Worm (Caenorhabditis elegans) whole organism, L3 larva: ENCODE results near the gene hpk-1.

Source experiments
- R02D3.7 ChIP-seq: fragments of 150-350 bp; optimal IDR thresholded peaks from 2 replicates; lab custom pipeline; 2014; ENCODE audit warnings: missing biosample characterization, missing genetic modification characterization
- ZK546.5 ChIP-seq: sonication (generic microtip); optimal IDR thresholded peaks from 2 replicates; lab custom pipeline; 2017; ENCODE audit warnings: missing biosample characterization, missing genetic modification characterization
- aly-2 ChIP-seq: fragments of 150-350 bp; optimal IDR thresholded peaks from 2 replicates; lab custom pipeline; 2014; ENCODE audit warnings: missing biosample characterization, missing genetic modification characterization
- ama-1 ChIP-seq: fragments of 150-350 bp; optimal IDR thresholded peaks from 2 replicates; lab custom pipeline; 2018
- ceh-16 ChIP-seq: sonication (generic microtip); optimal IDR thresholded peaks from 2 replicates; lab custom pipeline; 2017; ENCODE audit warnings: missing biosample characterization, missing genetic modification characterization
- ceh-28 ChIP-seq: fragments of 150-350 bp; optimal IDR thresholded peaks from 2 replicates; lab custom pipeline; 2014; ENCODE audit warnings: missing biosample characterization, missing genetic modification reagents, missing genetic modification characterization
- ceh-82 ChIP-seq: fragments of 150-350 bp; optimal IDR thresholded peaks from 2 replicates; lab custom pipeline; 2014; ENCODE audit warnings: missing biosample characterization, missing genetic modification characterization
- ceh-9 ChIP-seq: sonication (generic microtip); optimal IDR thresholded peaks from 2 replicates; lab custom pipeline; 2018; ENCODE audit warnings: missing biosample characterization, missing genetic modification characterization
- daf-12 ChIP-seq: fragments of 150-350 bp; optimal IDR thresholded peaks from 2 replicates; lab custom pipeline; 2014; ENCODE audit warnings: missing biosample characterization, missing genetic modification reagents, missing genetic modification characterization
- egl-27 ChIP-seq: sonication (generic microtip); optimal IDR thresholded peaks from 4 replicates; lab custom pipeline; 2017; ENCODE audit warnings: missing biosample characterization, missing genetic modification reagents, missing genetic modification characterization
- egl-5 ChIP-seq: fragments of 150-350 bp; optimal IDR thresholded peaks from 2 replicates; lab custom pipeline; 2017; ENCODE audit warnings: missing biosample characterization, missing genetic modification reagents, missing genetic modification characterization, inconsistent platforms
- elt-1 ChIP-seq: fragments of 150-350 bp; optimal IDR thresholded peaks from 2 replicates; lab custom pipeline; 2014; ENCODE audit warnings: missing biosample characterization, missing genetic modification characterization
- elt-2 ChIP-seq: sonication (generic microtip); optimal IDR thresholded peaks from 2 replicates; lab custom pipeline; 2016; ENCODE audit warnings: missing genetic modification reagents, mild to moderate bottlenecking, missing genetic modification characterization, missing compliant biosample characterization
- elt-3 ChIP-seq, 3 experiments: fragments of 150-350 bp in 1 of 3; sonication (generic microtip) in 2 of 3; optimal IDR thresholded peaks; 2 replicates in 2 of 3; 4 replicates in 1 of 3; lab custom pipeline; 2014 to 2017; ENCODE audit warnings: missing biosample characterization in 3 of 3, missing genetic modification characterization in 3 of 3
- eor-1 ChIP-seq, 2 experiments: fragments of 150-350 bp; optimal IDR thresholded peaks; 2 replicates each; lab custom pipeline; 2014 to 2018; ENCODE audit warnings: missing biosample characterization in 2 of 2, missing genetic modification characterization in 2 of 2
- fkh-2 ChIP-seq: fragments of 150-350 bp; optimal IDR thresholded peaks from 2 replicates; lab custom pipeline; 2014; ENCODE audit warnings: missing biosample characterization, missing genetic modification reagents, missing genetic modification characterization
- fos-1 ChIP-seq: fragments of 150-350 bp; optimal IDR thresholded peaks from 2 replicates; lab custom pipeline; 2014; ENCODE audit warnings: missing biosample characterization, missing genetic modification characterization
- hmg-11 ChIP-seq: sonication (generic microtip); optimal IDR thresholded peaks from 2 replicates; lab custom pipeline; 2016; ENCODE audit warnings: missing genetic modification characterization, missing compliant biosample characterization
- jun-1 ChIP-seq: fragments of 150-350 bp; optimal IDR thresholded peaks from 2 replicates; lab custom pipeline; 2014; ENCODE audit warnings: missing biosample characterization, missing genetic modification reagents, missing genetic modification characterization
- lin-15B ChIP-seq: fragments of 150-350 bp; optimal IDR thresholded peaks from 2 replicates; lab custom pipeline; 2014; ENCODE audit warnings: missing biosample characterization, missing genetic modification characterization
- lin-39 ChIP-seq: fragments of 150-350 bp; optimal IDR thresholded peaks from 2 replicates; lab custom pipeline; 2018; ENCODE audit warnings: missing biosample characterization, missing genetic modification reagents, missing genetic modification characterization
- mdl-1 ChIP-seq: fragments of 150-350 bp; optimal IDR thresholded peaks from 2 replicates; lab custom pipeline; 2014; ENCODE audit warnings: missing biosample characterization, missing genetic modification characterization
- mml-1 ChIP-seq: fragments of 150-350 bp; sonication (generic microtip); optimal IDR thresholded peaks from 3 replicates; lab custom pipeline; 2014; ENCODE audit warnings: missing biosample characterization, missing genetic modification characterization
- nfya-1 ChIP-seq: sonication (generic microtip); optimal IDR thresholded peaks from 2 replicates; lab custom pipeline; 2017; ENCODE audit warnings: missing genetic modification characterization, mild to moderate bottlenecking, missing compliant biosample characterization, antibody characterized with exemption, moderate library complexity; ENCODE audit not compliant: insufficient read depth
- nhr-11 ChIP-seq: fragments of 150-350 bp; optimal IDR thresholded peaks from 2 replicates; lab custom pipeline; 2014; ENCODE audit warnings: missing biosample characterization, missing genetic modification characterization
- nhr-12 ChIP-seq: fragments of 150-350 bp; optimal IDR thresholded peaks from 2 replicates; lab custom pipeline; 2014; ENCODE audit warnings: missing biosample characterization, missing genetic modification characterization
- nhr-237 ChIP-seq: fragments of 150-350 bp; optimal IDR thresholded peaks from 2 replicates; lab custom pipeline; 2014; ENCODE audit warnings: missing biosample characterization, missing genetic modification characterization
- nhr-25 ChIP-seq: sonication (generic microtip); optimal IDR thresholded peaks from 2 replicates; lab custom pipeline; 2017; ENCODE audit warnings: missing biosample characterization, missing genetic modification characterization
- nhr-28 ChIP-seq: fragments of 150-350 bp; optimal IDR thresholded peaks from 2 replicates; lab custom pipeline; 2014; ENCODE audit warnings: missing biosample characterization, missing genetic modification characterization
- nhr-67 ChIP-seq: fragments of 150-350 bp; optimal IDR thresholded peaks from 2 replicates; lab custom pipeline; 2014; ENCODE audit warnings: missing biosample characterization, missing genetic modification characterization
- nhr-77 ChIP-seq: fragments of 150-350 bp; optimal IDR thresholded peaks from 2 replicates; lab custom pipeline; 2014; ENCODE audit warnings: missing biosample characterization, missing genetic modification characterization
- pha-4 ChIP-seq: fragments of 150-350 bp; optimal IDR thresholded peaks from 2 replicates; lab custom pipeline; 2014; ENCODE audit warnings: missing biosample characterization, missing genetic modification reagents, missing genetic modification characterization
- pqm-1 ChIP-seq: fragments of 150-350 bp; optimal IDR thresholded peaks from 2 replicates; lab custom pipeline; 2017; ENCODE audit warnings: missing biosample characterization, missing genetic modification characterization, inconsistent platforms
- sea-2 ChIP-seq: fragments of 150-350 bp; sonication (generic microtip); optimal IDR thresholded peaks from 4 replicates; lab custom pipeline; 2014; ENCODE audit warnings: missing biosample characterization, missing genetic modification reagents, missing genetic modification characterization
- snpc-4 ChIP-seq: fragments of 150-350 bp; optimal IDR thresholded peaks from 2 replicates; lab custom pipeline; 2014; ENCODE audit warnings: missing biosample characterization, missing genetic modification characterization
- unc-62 ChIP-seq: fragments of 150-350 bp; sonication (generic microtip); optimal IDR thresholded peaks from 4 replicates; lab custom pipeline; 2014; ENCODE audit warnings: missing biosample characterization, missing genetic modification reagents, missing genetic modification characterization
- zag-1 ChIP-seq: fragments of 150-350 bp; optimal IDR thresholded peaks from 2 replicates; lab custom pipeline; 2014; ENCODE audit warnings: missing biosample characterization, missing genetic modification characterization
- ztf-11 ChIP-seq: fragments of 150-350 bp; optimal IDR thresholded peaks from 2 replicates; lab custom pipeline; 2014; ENCODE audit warnings: missing biosample characterization, missing genetic modification characterization
- ztf-4 ChIP-seq: fragments of 150-350 bp; optimal IDR thresholded peaks from 2 replicates; lab custom pipeline; 2014; ENCODE audit warnings: missing biosample characterization, missing genetic modification characterization

The hpk-1 gene

ce11 chrX:4254782-4255181 lies 37.7 kb upstream of the hpk-1 start, which contains the start of gene taf-11.1 (continued):
- TF ChIP-seq nhr-77, result no peak
- TF ChIP-seq nhr-25 (tag; lab: Kevin White, UChicago), result peak; percentile 71
- TF ChIP-seq R02D3.7 (tag; lab: Kevin White, UChicago), result no peak
- TF ChIP-seq ceh-16 (tag; lab: Kevin White, UChicago), result no peak
- TF ChIP-seq lin-39 (tag; lab: Kevin White, UChicago), result peak; percentile 18
- no peak for TF ChIP-seq nhr-12 (tag; lab: Kevin White, UChicago)
- no peak for TF ChIP-seq pqm-1 (tag; lab: Kevin White, UChicago)
- TF ChIP-seq unc-62, result no peak
- TF ChIP-seq jun-1 (tag; lab: Kevin White, UChicago), result no peak
- no peak for TF ChIP-seq snpc-4 (tag; lab: Kevin White, UChicago)
- TF ChIP-seq lin-15B (tag; lab: Kevin White, UChicago), result no peak

- no peak for TF ChIP-seq zag-1 (tag; lab: Kevin White, UChicago)
- TF ChIP-seq ztf-4 (tag; lab: Kevin White, UChicago), result no peak
- no peak for TF ChIP-seq fkh-2 (tag; lab: Kevin White, UChicago)
- no peak for TF ChIP-seq unc-62
- no peak for TF ChIP-seq nhr-11 (tag; lab: Kevin White, UChicago)
- TF ChIP-seq egl-27 (tag; lab: Kevin White, UChicago), result no peak
- no peak for TF ChIP-seq ceh-28 (tag; lab: Kevin White, UChicago)
- TF ChIP-seq fos-1 (tag; lab: Kevin White, UChicago), result no peak
- no peak for TF ChIP-seq elt-3 (tag; optimal IDR thresholded peaks at IDR 0.05; lab: Kevin White, UChicago)
Observed at ce11 chrX:4252047-4252446, 35.0 kb upstream of the hpk-1 start, which contains the start of gene srv-5. srv-5 (plus strand) TSS chrX:4252347.

- TF ChIP-seq eor-1 (tag; optimal IDR thresholded peaks at IDR 0.05; lab: Kevin White, UChicago), result no peak
Observed at ce11 chrX:4248949-4249348, 31.9 kb upstream of the hpk-1 start, which contains the start of gene hlh-13. hlh-13 (plus strand) TSS chrX:4249249.

ce11 chrX:4248417-4248816 lies 31.3 kb upstream of the hpk-1 start:
- TF ChIP-seq pha-4 (tag; lab: Kevin White, UChicago) (peak; percentile 90), pqm-1 (tag; lab: Kevin White, UChicago) (peak; percentile 48), nfya-1 (tag; lab: Kevin White, UChicago) (no peak), elt-2 (tag; lab: Kevin White, UChicago) (peak; percentile 57)

ce11 chrX:4246867-4247591 lies 29.9 kb upstream of the hpk-1 start, which contains the start of gene F48D6.4:
F48D6.4 (minus strand) TSS chrX:4247212.
- no peak for TF ChIP-seq snpc-4 (tag; lab: Kevin White, UChicago)
- no peak for TF ChIP-seq aly-2 (tag; lab: Kevin White, UChicago)
- no peak for TF ChIP-seq ceh-82 (tag; lab: Kevin White, UChicago)
- TF ChIP-seq elt-2 (tag; lab: Kevin White, UChicago), result peak; percentile 83
- TF ChIP-seq ztf-11, result no peak
- TF ChIP-seq nhr-77, result no peak
- no peak for TF ChIP-seq nfya-1 (tag; lab: Kevin White, UChicago)
- TF ChIP-seq sea-2 (GFP tag; lab: Kevin White, UChicago), result no peak
- TF ChIP-seq ama-1 (lab: Kevin White, UChicago), result peak; percentile 81

- TF ChIP-seq ceh-16 (tag; lab: Kevin White, UChicago) (no peak), nhr-25 (tag; lab: Kevin White, UChicago) (peak; percentile 43), zag-1 (tag; lab: Kevin White, UChicago) (no peak), nfya-1 (tag; lab: Kevin White, UChicago) (peak; percentile 38), ama-1 (lab: Kevin White, UChicago) (peak; percentile 95), sea-2 (GFP tag; lab: Kevin White, UChicago) (no peak), lin-39 (tag; lab: Kevin White, UChicago) (no peak), hmg-11 (tag; lab: Kevin White, UChicago) (no peak), snpc-4 (tag; lab: Kevin White, UChicago) (no peak), ztf-11 (no peak), lin-15B (tag; lab: Kevin White, UChicago) (no peak), elt-1 (no peak), ceh-9 (tag; lab: Kevin White, UChicago) (no peak), egl-27 (tag; lab: Kevin White, UChicago) (no peak), nhr-67 (tag; lab: Kevin White, UChicago) (no peak), ZK546.5 (tag; lab: Kevin White, UChicago) (no peak), R02D3.7 (tag; lab: Kevin White, UChicago) (no peak), fkh-2 (tag; lab: Kevin White, UChicago) (no peak), mdl-1 (no peak), fos-1 (tag; lab: Kevin White, UChicago) (no peak), ztf-4 (tag; lab: Kevin White, UChicago) (no peak), elt-3 (tag; optimal IDR thresholded peaks at IDR 0.05; lab: Kevin White, UChicago) (no peak), mml-1 (tag; lab: Kevin White, UChicago) (no peak), pqm-1 (tag; lab: Kevin White, UChicago) (peak; percentile 71), nhr-237 (no peak), daf-12 (no peak), nhr-28 (no peak), egl-5 (tag; lab: Kevin White, UChicago) (no peak), ceh-82 (tag; lab: Kevin White, UChicago) (no peak)
Observed at ce11 chrX:4246237-4246697, 29.2 kb upstream of the hpk-1 start.
